Worm (Caenorhabditis elegans): ENCODE measurements around the gene abcx-1.

abcx-1 gene

DNA sequence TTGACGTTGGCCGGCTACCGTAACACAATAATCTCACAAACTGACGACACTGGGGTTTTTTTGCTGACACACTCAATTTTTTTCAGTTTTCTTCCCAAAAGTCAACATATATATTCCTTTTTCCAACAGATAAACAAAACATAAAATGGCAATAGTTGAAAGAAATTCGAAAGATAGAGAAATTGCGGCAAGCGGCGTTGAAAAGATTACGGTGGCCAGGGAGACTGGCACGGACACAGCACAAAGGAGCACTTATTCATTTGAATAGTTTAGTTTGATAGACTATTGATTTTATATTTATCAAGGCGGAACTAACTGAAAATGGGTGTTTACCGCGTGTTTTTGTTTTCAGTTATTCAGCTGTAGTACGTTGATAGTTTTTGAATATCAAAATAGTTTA is 10.6 kb upstream of the abcx-1 start, which contains the start of gene toe-2:
toe-2 (minus strand) TSS at position 70 of the 400 bp plus-strand sequence.
- TF ChIP-seq unc-62 (GFP tag; optimal IDR thresholded peaks at IDR 0.05), result no peak
- TF ChIP-seq lin-39 (tag; optimal IDR thresholded peaks at IDR 0.05), result no peak

DNA sequence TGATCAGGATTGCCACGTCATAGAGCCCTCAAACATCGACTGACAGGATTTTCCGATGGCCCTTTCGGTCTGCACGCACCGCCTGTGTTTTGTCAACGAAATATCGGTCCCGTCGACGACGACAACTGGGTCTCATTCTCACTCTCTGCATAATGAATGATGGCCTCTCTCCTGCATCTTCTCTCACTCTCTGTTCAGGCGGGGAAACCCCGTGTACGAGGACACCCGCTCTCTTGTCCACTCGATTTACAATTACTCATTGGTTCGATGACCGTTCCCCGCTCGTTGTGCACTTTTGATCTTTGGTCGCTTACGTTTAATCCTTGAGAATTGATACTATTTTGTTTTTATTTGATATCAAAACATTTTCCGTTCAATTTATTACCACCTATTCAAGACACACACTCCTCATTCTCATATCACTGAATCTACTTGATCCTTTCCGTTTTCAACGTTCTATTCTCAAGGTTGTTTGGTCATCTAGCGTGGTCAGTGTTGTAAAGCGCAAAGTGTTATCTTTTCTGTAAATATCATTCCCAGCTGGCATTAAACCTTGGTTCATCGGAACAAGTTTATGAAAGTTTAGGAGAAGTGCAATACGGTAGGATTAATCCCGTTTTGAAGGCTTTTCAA is 9.2 kb upstream of the abcx-1 start:
- no peak for TF ChIP-seq ceh-16 (tag; optimal IDR thresholded peaks at IDR 0.05)
- no peak for TF ChIP-seq crh-2 (tag; optimal IDR thresholded peaks at IDR 0.05)
- no peak for TF ChIP-seq ceh-82 (tag; optimal IDR thresholded peaks at IDR 0.05)
- no peak for TF ChIP-seq C34F6.9 (tag; optimal IDR thresholded peaks at IDR 0.05)
- TF ChIP-seq sma-9 (GFP tag; optimal IDR thresholded peaks at IDR 0.05), result peak; percentile 31
- no peak for TF ChIP-seq sma-9 (tag; optimal IDR thresholded peaks at IDR 0.05)
- no peak for TF ChIP-seq ztf-11 (tag; optimal IDR thresholded peaks at IDR 0.05)
- peak; percentile 12 for TF ChIP-seq F13H6.1 (tag; optimal IDR thresholded peaks at IDR 0.05)

DNA sequence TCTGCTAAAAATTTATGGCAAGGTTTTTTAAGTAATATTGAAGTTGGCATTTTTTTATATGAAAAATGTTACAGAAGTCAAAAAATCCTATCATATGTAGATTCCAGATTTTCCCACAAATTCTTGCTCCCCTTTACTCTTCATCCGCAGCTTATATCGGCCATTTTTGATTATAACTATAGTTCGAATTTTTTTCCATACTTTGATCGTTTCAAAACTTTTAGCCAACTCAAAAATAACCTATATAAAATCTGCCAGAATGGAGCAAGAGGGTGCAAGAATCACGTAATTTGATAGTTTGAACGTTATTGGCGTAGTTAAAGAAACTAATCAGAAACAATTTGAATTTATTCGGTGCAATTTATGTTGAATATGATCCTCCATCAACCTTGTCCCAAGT is 8.0 kb upstream of the abcx-1 start:
- TF ChIP-seq mdl-1 (tag; optimal IDR thresholded peaks at IDR 0.05) (no peak), elt-3 (tag; optimal IDR thresholded peaks at IDR 0.05) (no peak), sem-4 (tag; optimal IDR thresholded peaks at IDR 0.05) (no peak), peb-1 (tag; optimal IDR thresholded peaks at IDR 0.05) (no peak), lsy-2 (tag; optimal IDR thresholded peaks at IDR 0.05) (no peak)

DNA sequence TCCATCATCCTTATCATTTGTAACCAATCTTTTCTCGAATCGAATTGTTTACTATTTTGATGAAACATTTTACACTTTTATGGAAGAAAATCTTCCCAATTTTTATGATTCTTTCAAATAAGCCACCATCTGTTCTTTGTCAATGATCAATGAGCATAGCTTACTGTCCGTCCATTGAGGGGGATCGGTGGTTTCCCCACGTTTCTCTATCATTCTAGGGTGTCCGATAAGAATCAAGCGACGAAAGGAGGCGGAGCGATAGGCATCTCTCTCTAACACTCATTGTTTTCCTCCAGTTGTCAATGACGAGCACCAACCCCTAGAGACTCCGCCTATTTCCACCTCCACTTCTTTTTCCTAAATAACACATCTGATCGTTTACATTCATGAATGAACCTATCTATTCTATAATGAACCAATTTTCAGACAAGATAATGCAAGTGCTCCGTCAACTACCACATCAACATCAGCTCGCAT is 7.4 kb upstream of the abcx-1 start, which contains the start of gene C56E6.2:
C56E6.2 (plus strand) TSS at position 427 of the 477 bp plus-strand sequence.
- TF ChIP-seq fos-1 (tag; optimal IDR thresholded peaks at IDR 0.05) (peak; percentile 16), lin-13 (GFP tag; optimal IDR thresholded peaks at IDR 0.05) (no peak)

DNA sequence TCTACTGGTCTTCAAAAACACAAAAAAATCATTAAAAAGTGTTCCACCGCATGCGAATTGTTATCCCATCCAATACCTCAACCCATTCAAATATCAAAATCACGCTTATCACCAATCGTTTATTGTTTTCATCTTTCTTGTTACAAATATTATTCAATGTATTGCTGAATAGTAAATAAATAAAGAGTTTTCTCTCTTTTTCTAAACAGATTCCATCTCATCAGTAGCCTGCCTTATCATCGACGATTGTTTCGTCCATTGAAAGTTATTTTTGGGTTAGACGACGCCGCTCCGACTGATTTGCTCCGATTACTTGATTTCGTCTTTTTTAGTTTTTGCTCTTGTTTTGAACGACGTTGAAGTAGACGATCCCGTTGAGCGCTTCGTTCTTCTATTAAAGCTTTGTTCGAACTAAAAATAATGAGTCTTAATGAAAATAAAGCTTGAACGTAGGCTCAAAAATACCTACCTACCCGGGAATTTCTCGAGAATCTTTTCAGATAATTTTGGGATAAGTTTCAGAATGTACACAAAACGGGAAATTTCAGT is 5.8 kb upstream of the abcx-1 start:
- TF ChIP-seq nhr-237 (tag; optimal IDR thresholded peaks at IDR 0.05) (no peak), crh-2 (tag; optimal IDR thresholded peaks at IDR 0.05) (no peak), dmd-4 (tag; optimal IDR thresholded peaks at IDR 0.05) (no peak), lin-11 (tag; optimal IDR thresholded peaks at IDR 0.05) (no peak), unc-39 (tag; optimal IDR thresholded peaks at IDR 0.05) (no peak), nhr-25 (tag; optimal IDR thresholded peaks at IDR 0.05) (no peak), ceh-82 (tag; optimal IDR thresholded peaks at IDR 0.05) (no peak), lsy-2 (tag; optimal IDR thresholded peaks at IDR 0.05) (no peak), nhr-6 (tag; optimal IDR thresholded peaks at IDR 0.05) (no peak), elt-1 (tag; optimal IDR thresholded peaks at IDR 0.05) (no peak)

DNA sequence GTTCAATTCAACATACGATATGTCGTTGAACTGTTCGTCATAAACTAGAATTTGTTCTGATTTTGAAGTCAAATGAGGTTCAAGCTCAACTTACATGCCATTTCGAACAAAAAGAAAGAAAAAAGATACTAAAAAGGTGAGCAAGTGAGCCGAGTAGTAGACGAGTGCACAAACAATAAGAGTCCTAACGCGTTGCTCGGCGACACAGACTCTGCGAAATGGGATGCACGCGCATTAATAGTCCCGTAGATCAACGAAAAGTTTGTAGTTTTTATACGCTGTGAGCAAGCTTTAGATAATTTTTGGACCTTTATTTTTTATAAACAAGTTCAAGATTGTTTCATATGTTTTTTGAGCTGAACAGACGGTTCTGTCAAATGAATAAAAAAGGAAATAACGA is 3.3 kb upstream of the abcx-1 start, which contains the start of gene C56E6.4:
C56E6.4 (minus strand) TSS at position 101 of the 400 bp plus-strand sequence.
- no peak for TF ChIP-seq Y55F3AM.14 (GFP tag; optimal IDR thresholded peaks at IDR 0.05)
- no peak for TF ChIP-seq R02D3.7 (tag; optimal IDR thresholded peaks at IDR 0.05)
- no peak for TF ChIP-seq fos-1 (tag; optimal IDR thresholded peaks at IDR 0.05)
- TF ChIP-seq elt-1 (tag; optimal IDR thresholded peaks at IDR 0.05), result no peak
- TF ChIP-seq sma-3 (GFP tag; optimal IDR thresholded peaks at IDR 0.05), result no peak

DNA sequence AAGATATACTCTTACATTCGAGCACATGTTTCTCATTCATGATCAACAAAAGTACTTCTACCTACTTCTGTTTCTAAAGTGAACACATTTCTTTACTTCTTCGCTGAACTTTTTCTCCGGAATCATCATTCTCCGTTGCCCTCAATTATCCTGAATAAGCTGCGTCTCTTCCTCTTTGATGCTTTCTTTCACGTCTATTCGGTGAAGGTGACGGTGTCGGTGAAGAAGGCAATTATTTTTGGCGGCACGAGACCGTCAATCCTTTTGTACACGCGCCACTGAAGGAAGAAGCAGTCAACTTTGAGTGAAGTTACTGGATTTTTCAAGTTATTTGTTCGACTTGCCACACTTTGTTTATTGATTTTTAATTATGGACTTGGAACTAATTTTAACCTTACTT is 436 bp upstream of the abcx-1 start, which contains the start of gene abch-1:
abch-1 (minus strand) TSS at position 101 of the 400 bp plus-strand sequence.
- TF ChIP-seq ceh-82 (tag; optimal IDR thresholded peaks at IDR 0.05) (no peak), sma-9 (GFP tag; optimal IDR thresholded peaks at IDR 0.05) (no peak), sma-9 (tag; optimal IDR thresholded peaks at IDR 0.05) (no peak), mdl-1 (tag; optimal IDR thresholded peaks at IDR 0.05) (no peak), lin-39 (tag; optimal IDR thresholded peaks at IDR 0.05) (no peak), zag-1 (tag; optimal IDR thresholded peaks at IDR 0.05) (no peak), unc-62 (GFP tag; optimal IDR thresholded peaks at IDR 0.05) (no peak)

All from whole organism, L2 larva.